Fruit fly (Drosophila melanogaster): ENCODE data around the gene CG5355.

dm6 chr2L:10395035-10395434 is 18.2 kb downstream of the CG5355 start:
- no peak for TF ChIP-seq lz (GFP tag; optimal IDR thresholded peaks at IDR 0.05)
- no peak for TF ChIP-seq Sox14 (GFP tag; optimal IDR thresholded peaks at IDR 0.05)
- no peak for TF ChIP-seq CG16779 (tag; optimal IDR thresholded peaks at IDR 0.05)
- no peak for TF ChIP-seq salr (GFP tag; optimal IDR thresholded peaks at IDR 0.05)
- no peak for TF ChIP-seq spab (GFP tag; optimal IDR thresholded peaks at IDR 0.05)
- TF ChIP-seq OdsH (GFP tag; optimal IDR thresholded peaks at IDR 0.05), result no peak
- no peak for TF ChIP-seq Hr39 (GFP tag; optimal IDR thresholded peaks at IDR 0.05)
- TF ChIP-seq CG7368 (GFP tag; optimal IDR thresholded peaks at IDR 0.05), result no peak
